Fruit fly (Drosophila melanogaster) whole organism, wandering third instar larva: ENCODE results near the gene CG8051.

Experiments
- Abd-B ChIP-seq: fragments of >200 bp; optimal IDR thresholded peaks from 2 replicates; lab custom pipeline; 2017; ENCODE audit warnings: missing biosample characterization, missing genetic modification characterization
- CG32264 ChIP-seq: fragments of 200-800 bp; sonication (Bioruptor generic); optimal IDR thresholded peaks from 2 replicates; lab custom pipeline; 2016; ENCODE audit warnings: missing biosample characterization, missing genetic modification characterization
- CG9705 ChIP-seq: fragments of 200-800 bp; sonication (Bioruptor generic); optimal IDR thresholded peaks from 2 replicates; lab custom pipeline; 2018; ENCODE audit warnings: missing biosample characterization, mild to moderate bottlenecking, missing genetic modification characterization
- CrebA ChIP-seq: fragments of 200-800 bp; sonication (Bioruptor generic); optimal IDR thresholded peaks from 2 replicates; lab custom pipeline; 2016; ENCODE audit warnings: missing biosample characterization, mild to moderate bottlenecking, missing genetic modification characterization, borderline replicate concordance
- Dfd ChIP-seq: fragments of >200 bp; optimal IDR thresholded peaks from 2 replicates; lab custom pipeline; 2017; ENCODE audit warnings: missing biosample characterization, missing genetic modification characterization
- Dif ChIP-seq: fragments of 200-275, 200-300 bp; sonication (Bioruptor generic); optimal IDR thresholded peaks from 2 replicates; lab custom pipeline; 2018; ENCODE audit warnings: missing biosample characterization, missing genetic modification characterization; ENCODE audit not compliant: partially characterized antibody
- GATAd ChIP-seq: sonication (Bioruptor generic); optimal IDR thresholded peaks from 2 replicates; lab custom pipeline; 2016; ENCODE audit warnings: missing biosample characterization, missing genetic modification characterization
- HLH106 ChIP-seq: fragments of 200-800 bp; optimal IDR thresholded peaks from 3 replicates; lab custom pipeline; 2019; ENCODE audit warnings: missing biosample characterization, mild to moderate bottlenecking, missing genetic modification characterization, moderate library complexity
- Hnf4 ChIP-seq: fragments of 200-800 bp; sonication (Bioruptor generic); optimal IDR thresholded peaks from 2 replicates; lab custom pipeline; 2016; ENCODE audit warnings: missing biosample characterization, mild to moderate bottlenecking, missing genetic modification characterization
- Hr78 ChIP-seq: fragments of >200 bp; optimal IDR thresholded peaks from 2 replicates; lab custom pipeline; 2017; ENCODE audit warnings: missing biosample characterization, missing genetic modification characterization
- Hr83 ChIP-seq: fragments of 200-300 bp; sonication (Bioruptor generic); optimal IDR thresholded peaks from 2 replicates; lab custom pipeline; 2016; ENCODE audit warnings: missing biosample characterization, mild to moderate bottlenecking, missing genetic modification characterization, moderate library complexity; ENCODE audit not compliant: poor library complexity, severe bottlenecking
- Jra ChIP-seq: sonication (Bioruptor generic); optimal IDR thresholded peaks from 2 replicates; lab custom pipeline; 2016; ENCODE audit warnings: missing biosample characterization, missing genetic modification characterization
- Mio ChIP-seq: sonication (Bioruptor generic); optimal IDR thresholded peaks from 2 replicates; lab custom pipeline; 2016; ENCODE audit warnings: missing biosample characterization, missing genetic modification characterization
- Myc ChIP-seq: fragments of >200 bp; optimal IDR thresholded peaks from 2 replicates; lab custom pipeline; 2017
- N ChIP-seq: fragments of >200 bp; optimal IDR thresholded peaks from 2 replicates; lab custom pipeline; 2018; ENCODE audit warnings: missing biosample characterization, missing external identifiers, missing genetic modification characterization
- OdsH ChIP-seq: fragments of 200-800 bp; sonication (Bioruptor generic); optimal IDR thresholded peaks from 2 replicates; lab custom pipeline; 2016; ENCODE audit warnings: missing biosample characterization, mild to moderate bottlenecking, missing genetic modification characterization
- Rel ChIP-seq, 2 experiments: fragments of 200-800 bp; sonication (Bioruptor generic) in 1 of 2; optimal IDR thresholded peaks; 2 replicates in 1 of 2; 3 replicates in 1 of 2; lab custom pipeline; 2016 to 2019; ENCODE audit warnings: mild to moderate bottlenecking in 2 of 2, missing biosample characterization in 2 of 2, missing genetic modification characterization in 2 of 2, moderate library complexity in 1 of 2
- Sp1 ChIP-seq: fragments of 200-800 bp; sonication (Bioruptor generic); optimal IDR thresholded peaks from 3 replicates; lab custom pipeline; 2019; ENCODE audit warnings: missing biosample characterization, mild to moderate bottlenecking, missing genetic modification characterization, moderate library complexity
- br ChIP-seq: fragments of 200-800 bp; sonication (Bioruptor generic); optimal IDR thresholded peaks from 2 replicates; lab custom pipeline; 2016; ENCODE audit warnings: missing biosample characterization, missing genetic modification characterization
- brk ChIP-seq: fragments of 200-800 bp; sonication (Bioruptor generic); optimal IDR thresholded peaks from 2 replicates; lab custom pipeline; 2016; ENCODE audit warnings: missing biosample characterization, mild to moderate bottlenecking, missing genetic modification characterization
- dl ChIP-seq, 2 experiments: fragments of 175-275, 200-275 bp in 1 of 2; fragments of 200-275 bp in 1 of 2; sonication (Bioruptor generic); optimal IDR thresholded peaks; lab custom pipeline; 2018; ENCODE audit warnings: mild to moderate bottlenecking in 2 of 2, missing biosample characterization in 2 of 2, missing genetic modification characterization in 2 of 2, moderate library complexity in 2 of 2; ENCODE audit not compliant: partially characterized antibody in 2 of 2, insufficient read depth in 1 of 2
- dmrt93B ChIP-seq: fragments of 200-800 bp; sonication (Bioruptor generic); optimal IDR thresholded peaks from 2 replicates; lab custom pipeline; 2018; ENCODE audit warnings: missing biosample characterization, mild to moderate bottlenecking, missing genetic modification characterization
- dsf ChIP-seq: sonication (Bioruptor generic); optimal IDR thresholded peaks from 2 replicates; lab custom pipeline; 2016; ENCODE audit warnings: missing biosample characterization, missing genetic modification characterization, borderline replicate concordance
- ey ChIP-seq: fragments of 200-800 bp; sonication (Bioruptor generic); optimal IDR thresholded peaks from 2 replicates; lab custom pipeline; 2016; ENCODE audit warnings: missing biosample characterization, missing genetic modification characterization
- foxo ChIP-seq, 2 experiments: fragments of 200-800 bp; sonication (Bioruptor generic); optimal IDR thresholded peaks; 2 replicates in 1 of 2; 3 replicates in 1 of 2; lab custom pipeline; 2016 to 2017; ENCODE audit warnings: missing biosample characterization in 2 of 2, missing genetic modification characterization in 2 of 2
- fru ChIP-seq: fragments of 200-800 bp; sonication (Bioruptor generic); optimal IDR thresholded peaks from 3 replicates; lab custom pipeline; 2016; ENCODE audit warnings: missing biosample characterization, mild to moderate bottlenecking, missing genetic modification characterization
- h ChIP-seq: fragments of 200-800 bp; sonication (Bioruptor generic); optimal IDR thresholded peaks from 3 replicates; lab custom pipeline; 2016; ENCODE audit warnings: missing biosample characterization, mild to moderate bottlenecking, missing genetic modification characterization
- jim ChIP-seq: fragments of 175-275, 200-325 bp; sonication (Bioruptor generic); optimal IDR thresholded peaks from 2 replicates; lab custom pipeline; 2016; ENCODE audit warnings: missing biosample characterization, mild to moderate bottlenecking, missing genetic modification characterization
- lola ChIP-seq: fragments of >200 bp; optimal IDR thresholded peaks from 2 replicates; lab custom pipeline; 2017; ENCODE audit warnings: missing biosample characterization, missing genetic modification characterization
- pan ChIP-seq: fragments of >200 bp; optimal IDR thresholded peaks from 2 replicates; lab custom pipeline; 2017
- psq ChIP-seq: fragments of 200-800 bp; sonication (Bioruptor generic); optimal IDR thresholded peaks from 3 replicates; lab custom pipeline; 2017; ENCODE audit warnings: missing biosample characterization, mild to moderate bottlenecking, missing genetic modification characterization, moderate library complexity
- rgr ChIP-seq: fragments of 200-800 bp; sonication (Bioruptor generic); optimal IDR thresholded peaks from 3 replicates; lab custom pipeline; 2016; ENCODE audit warnings: missing biosample characterization, mild to moderate bottlenecking, missing genetic modification characterization
- sage ChIP-seq: fragments of 200-800 bp; sonication (Bioruptor generic); optimal IDR thresholded peaks from 2 replicates; lab custom pipeline; 2016; ENCODE audit warnings: missing biosample characterization, mild to moderate bottlenecking, missing genetic modification characterization
- sv ChIP-seq: fragments of 200-800 bp; sonication (Bioruptor generic); optimal IDR thresholded peaks from 3 replicates; lab custom pipeline; 2016; ENCODE audit warnings: missing biosample characterization, missing genetic modification characterization
- tai ChIP-seq: sonication (Bioruptor generic); optimal IDR thresholded peaks from 2 replicates; lab custom pipeline; 2016; ENCODE audit warnings: missing biosample characterization, missing genetic modification characterization
- usp ChIP-seq: fragments of >200 bp; optimal IDR thresholded peaks from 2 replicates; lab custom pipeline; 2017; ENCODE audit warnings: missing biosample characterization, missing genetic modification characterization
- woc ChIP-seq: sonication (Bioruptor generic); optimal IDR thresholded peaks from 2 replicates; lab custom pipeline; 2016; ENCODE audit warnings: missing biosample characterization, mild to moderate bottlenecking, missing genetic modification characterization

Gene CG8051

DNA sequence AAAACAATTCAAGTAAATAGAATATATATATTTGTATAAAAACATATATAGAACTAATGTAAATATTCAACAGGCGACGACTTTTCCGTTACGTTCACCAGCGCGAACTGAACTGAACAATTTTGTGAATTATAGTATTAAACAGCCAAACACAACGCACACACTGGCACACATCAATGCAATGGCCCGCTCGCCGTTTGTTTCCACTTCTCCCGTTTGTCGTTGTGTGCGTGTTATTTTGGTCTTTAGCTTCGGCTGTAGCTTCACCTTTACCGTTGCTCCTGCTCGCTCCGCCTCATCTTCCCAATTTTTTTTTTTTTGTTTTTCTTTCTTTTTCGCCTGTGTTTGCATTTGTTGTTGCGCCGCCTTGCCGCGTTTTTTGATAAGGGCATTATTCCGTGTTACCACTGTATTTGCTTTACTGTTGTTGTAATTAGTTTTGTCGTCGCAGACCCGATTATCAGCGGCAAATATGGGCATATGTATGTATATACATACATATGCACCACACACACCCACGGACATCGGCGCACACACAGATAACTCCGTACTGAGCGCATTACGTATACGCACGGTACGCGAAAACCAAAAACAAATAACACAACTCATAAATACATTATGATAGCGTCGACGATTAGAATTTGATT, at the start of gene CG8051:
TSS of gene CG8051 (minus strand) at position 116 of the 647 bp plus-strand sequence.
- TF ChIP-seq Abd-B (GFP tag; lab: Kevin White, UChicago) (no peak), N (GFP tag; lab: Kevin White, UChicago) (peak; percentile 39), Hr78 (GFP tag; lab: Kevin White, UChicago) (no peak), Sp1 (GFP tag; lab: Kevin White, UChicago) (peak; percentile 25), psq (GFP tag; lab: Kevin White, UChicago) (peak; percentile 41), Hr83 (peak; percentile 37), usp (GFP tag; lab: Kevin White, UChicago) (no peak), CG32264 (GFP tag; lab: Kevin White, UChicago) (no peak), pan (lab: Kevin White, UChicago) (no peak), GATAd (GFP tag; lab: Kevin White, UChicago) (no peak), sv (GFP tag; lab: Kevin White, UChicago) (no peak), ey (GFP tag; lab: Kevin White, UChicago) (no peak), CrebA (GFP tag; lab: Kevin White, UChicago) (no peak), dl (GFP tag; optimal IDR thresholded peaks at IDR 0.05; lab: Kevin White, UChicago; ENCODE audit: insufficient read depth in 1 of 2, partially characterized antibody in 2 of 2) (no peak), rgr (GFP tag; lab: Kevin White, UChicago) (peak; percentile 44), HLH106 (tag; lab: Kevin White, UChicago) (no peak), Rel (GFP tag; optimal IDR thresholded peaks at IDR 0.05; lab: Kevin White, UChicago) (no peak), Rel (tag; optimal IDR thresholded peaks at IDR 0.05; lab: Kevin White, UChicago) (peak; percentile 8), lola (GFP tag; lab: Kevin White, UChicago) (no peak), Hnf4 (peak; percentile 45), br (peak; percentile 7), OdsH (GFP tag; lab: Kevin White, UChicago) (peak; percentile 1), h (GFP tag; lab: Kevin White, UChicago) (peak; percentile 60), foxo (GFP tag; optimal IDR thresholded peaks at IDR 0.05; lab: Kevin White, UChicago) (peak in 1 of 2 experiments; percentile 41), dsf (no peak), Mio (no peak), woc (GFP tag; lab: Kevin White, UChicago) (no peak), tai (GFP tag; lab: Kevin White, UChicago) (no peak), Myc (no peak), Dfd (no peak), jim (GFP tag; lab: Kevin White, UChicago) (no peak), Dif (GFP tag; lab: Kevin White, UChicago) (no peak), sage (GFP tag; lab: Kevin White, UChicago) (no peak), CG9705 (GFP tag; lab: Kevin White, UChicago) (no peak), brk (GFP tag; lab: Kevin White, UChicago) (no peak), dmrt93B (GFP tag; lab: Kevin White, UChicago) (no peak), fru (GFP tag; lab: Kevin White, UChicago) (peak; percentile 40)

DNA sequence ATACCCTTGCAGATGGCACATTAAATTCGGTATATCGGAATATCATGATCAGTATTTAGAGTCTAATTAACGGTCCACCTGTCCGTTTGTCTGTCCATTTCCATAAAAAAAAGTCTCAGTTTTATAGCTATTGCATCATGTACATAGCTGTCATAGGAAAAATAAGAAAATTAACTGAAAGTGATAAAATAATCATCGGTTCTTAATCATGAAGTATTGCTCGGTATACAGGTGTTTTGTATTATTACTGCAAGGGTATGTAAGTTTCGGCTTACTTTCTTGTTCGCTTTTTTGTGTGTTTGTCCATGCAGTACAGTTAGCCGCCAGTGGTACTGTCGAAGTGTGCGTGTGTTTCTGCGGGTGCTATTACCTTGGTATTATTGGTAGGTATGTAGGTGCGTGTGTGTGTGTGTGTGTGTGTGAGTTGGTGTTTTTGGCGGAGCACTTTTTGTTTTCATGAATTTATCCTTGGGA, 46.9 kb upstream of the CG8051 start:
- no peak for TF ChIP-seq usp (GFP tag; lab: Kevin White, UChicago)
- TF ChIP-seq psq (GFP tag; lab: Kevin White, UChicago), result peak; percentile 91
- no peak for TF ChIP-seq lola (GFP tag; lab: Kevin White, UChicago)
- TF ChIP-seq CrebA (GFP tag; lab: Kevin White, UChicago), result peak; percentile 3
- peak; percentile 60 for TF ChIP-seq Hnf4
- TF ChIP-seq sage (GFP tag; lab: Kevin White, UChicago), result no peak
- peak; percentile 76 for TF ChIP-seq OdsH (GFP tag; lab: Kevin White, UChicago)
- TF ChIP-seq Myc, result no peak
- TF ChIP-seq br, result peak; percentile 82
- peak; percentile 67 for TF ChIP-seq dmrt93B (GFP tag; lab: Kevin White, UChicago)
- TF ChIP-seq woc (GFP tag; lab: Kevin White, UChicago), result peak; percentile 96
- peak; percentile 74 for TF ChIP-seq Dfd
- peak; percentile 90 for TF ChIP-seq fru (GFP tag; lab: Kevin White, UChicago)
- peak; percentile 66 for TF ChIP-seq rgr (GFP tag; lab: Kevin White, UChicago)
- no peak for TF ChIP-seq Mio
- TF ChIP-seq Sp1 (GFP tag; lab: Kevin White, UChicago), result peak; percentile 86
- no peak for TF ChIP-seq Abd-B (GFP tag; lab: Kevin White, UChicago)
- no peak for TF ChIP-seq jim (GFP tag; lab: Kevin White, UChicago)
- TF ChIP-seq CG9705 (GFP tag; lab: Kevin White, UChicago), result peak; percentile 46
- peak; percentile 70 for TF ChIP-seq tai (GFP tag; lab: Kevin White, UChicago)
- TF ChIP-seq pan (lab: Kevin White, UChicago), result no peak
- TF ChIP-seq foxo (GFP tag; optimal IDR thresholded peaks at IDR 0.05; lab: Kevin White, UChicago), result peak in 1 of 2 experiments; percentile 86
- TF ChIP-seq Jra (GFP tag; lab: Kevin White, UChicago), result peak; percentile 38
- TF ChIP-seq ey (GFP tag; lab: Kevin White, UChicago), result peak; percentile 86
- peak; percentile 83 for TF ChIP-seq HLH106 (tag; lab: Kevin White, UChicago)
- TF ChIP-seq N (GFP tag; lab: Kevin White, UChicago), result no peak
- no peak for TF ChIP-seq dl (GFP tag; optimal IDR thresholded peaks at IDR 0.05; lab: Kevin White, UChicago; ENCODE audit: insufficient read depth in 1 of 2, partially characterized antibody in 2 of 2)
- peak; percentile 15 for TF ChIP-seq sv (GFP tag; lab: Kevin White, UChicago)
- TF ChIP-seq Hr83, result no peak
- peak; percentile 7 for TF ChIP-seq Rel (GFP tag; optimal IDR thresholded peaks at IDR 0.05; lab: Kevin White, UChicago)
- TF ChIP-seq Rel (tag; optimal IDR thresholded peaks at IDR 0.05; lab: Kevin White, UChicago), result peak; percentile 19
- peak; percentile 87 for TF ChIP-seq h (GFP tag; lab: Kevin White, UChicago)
- TF ChIP-seq GATAd (GFP tag; lab: Kevin White, UChicago), result no peak
- no peak for TF ChIP-seq brk (GFP tag; lab: Kevin White, UChicago)
- peak; percentile 60 for TF ChIP-seq CG32264 (GFP tag; lab: Kevin White, UChicago)
